Worm (Caenorhabditis elegans): ENCODE results near the gene scb-1.

- TF ChIP-seq snpc-4 (tag; optimal IDR thresholded peaks at IDR 0.05) (no peak), nhr-76 (tag; optimal IDR thresholded peaks at IDR 0.05) (no peak), zag-1 (tag; optimal IDR thresholded peaks at IDR 0.05) (no peak), lin-39 (tag; optimal IDR thresholded peaks at IDR 0.05) (no peak), mdl-1 (tag; optimal IDR thresholded peaks at IDR 0.05) (no peak), nhr-67 (tag; optimal IDR thresholded peaks at IDR 0.05) (no peak), pqm-1 (tag; optimal IDR thresholded peaks at IDR 0.05) (no peak), R02D3.7 (tag; optimal IDR thresholded peaks at IDR 0.05) (no peak), tbx-2 (tag; optimal IDR thresholded peaks at IDR 0.05) (no peak)
Measured at ce11 chrV:11119294-11119755, at the start of gene scb-1.
